Fruit fly (Drosophila melanogaster) whole organism, pupa: ENCODE results near the gene CG13064.
A peak's percentile ranks its signal among the peaks of the same experiment; 100 is the strongest.

Experiments
- CG10348 ChIP-seq: fragments of 200-800 bp; sonication (Bioruptor generic); IDR thresholded peaks from 2 replicates; pipeline ENCODE4 v1.3.6; 2022; ENCODE audit warnings: missing biosample characterization, missing genetic modification characterization
- CG12605 ChIP-seq: fragments of 200-800 bp; sonication (Bioruptor generic); IDR thresholded peaks from 2 replicates; pipeline ENCODE4 v1.3.6; 2022; ENCODE audit warnings: missing biosample characterization, missing genetic modification characterization
- CG13204 ChIP-seq: fragments of 200-800 bp; sonication (Bioruptor generic); optimal IDR thresholded peaks from 2 replicates; lab custom pipeline; 2018; ENCODE audit warnings: missing biosample characterization, mild to moderate bottlenecking, missing genetic modification characterization, moderate library complexity
- CG14655 ChIP-seq: fragments of 200-800 bp; sonication (Bioruptor generic); optimal IDR thresholded peaks from 3 replicates; lab custom pipeline; 2017; ENCODE audit warnings: mild to moderate bottlenecking, missing biosample characterization, missing genetic modification reagents, missing genetic modification characterization
- CG15710 ChIP-seq: fragments of 200-800 bp; sonication (Bioruptor generic); optimal IDR thresholded peaks from 2 replicates; lab custom pipeline; 2018; ENCODE audit warnings: missing biosample characterization, mild to moderate bottlenecking, missing genetic modification characterization, moderate library complexity
- CG17806 ChIP-seq: fragments of 200-800 bp; sonication (Bioruptor generic); optimal IDR thresholded peaks from 2 replicates; lab custom pipeline; 2018; ENCODE audit warnings: missing biosample characterization, mild to moderate bottlenecking, missing genetic modification characterization, moderate library complexity
- CG32121 ChIP-seq: fragments of 200-800 bp; sonication (Bioruptor generic); IDR thresholded peaks from 2 replicates; pipeline ENCODE4 v1.3.6; 2022; ENCODE audit warnings: missing biosample characterization, missing genetic modification characterization
- CG34367 ChIP-seq: fragments of 200-800 bp; sonication (Bioruptor generic); optimal IDR thresholded peaks from 2 replicates; lab custom pipeline; 2018; ENCODE audit warnings: missing biosample characterization, mild to moderate bottlenecking, missing genetic modification characterization
- CG4496 ChIP-seq: fragments of 200-800 bp; sonication (Bioruptor generic); IDR thresholded peaks from 3 replicates; pipeline ENCODE4 v1.3.6; 2022; ENCODE audit warnings: missing biosample characterization, missing genetic modification characterization
- CG8159 ChIP-seq: fragments of 200-800 bp; sonication (Bioruptor generic); optimal IDR thresholded peaks from 3 replicates; lab custom pipeline; 2018; ENCODE audit warnings: missing biosample characterization, mild to moderate bottlenecking, missing genetic modification characterization, moderate library complexity
- CG8301 ChIP-seq: fragments of 200-800 bp; sonication (Bioruptor generic); optimal IDR thresholded peaks from 2 replicates; lab custom pipeline; 2018; ENCODE audit warnings: missing biosample characterization, mild to moderate bottlenecking, missing genetic modification characterization
- CG9948 ChIP-seq: fragments of 200-800 bp; sonication (Bioruptor generic); optimal IDR thresholded peaks from 2 replicates; lab custom pipeline; 2018; ENCODE audit warnings: missing biosample characterization, mild to moderate bottlenecking, missing genetic modification characterization, moderate library complexity
- D1 ChIP-seq: fragments of 200-800 bp; sonication (Bioruptor generic); optimal IDR thresholded peaks from 2 replicates; lab custom pipeline; 2018; ENCODE audit warnings: missing biosample characterization, mild to moderate bottlenecking, missing genetic modification characterization, moderate library complexity
- EcR ChIP-seq: fragments of 200-800 bp; sonication (Bioruptor generic); optimal IDR thresholded peaks from 3 replicates; lab custom pipeline; 2019; ENCODE audit warnings: missing biosample characterization, missing genetic modification characterization, mild to moderate bottlenecking, moderate library complexity, missing genetic modification reagents
- Ets98B ChIP-seq: fragments of 200-800 bp; sonication (Bioruptor generic); IDR thresholded peaks from 2 replicates; pipeline ENCODE4 v1.3.6; 2022; ENCODE audit warnings: missing biosample characterization, missing genetic modification characterization
- Pif1A ChIP-seq: fragments of 200-800 bp; sonication (Bioruptor generic); optimal IDR thresholded peaks from 3 replicates; lab custom pipeline; 2016; ENCODE audit warnings: missing biosample characterization, missing genetic modification characterization
- Pif1B ChIP-seq: fragments of 200-800 bp; sonication (Bioruptor generic); optimal IDR thresholded peaks from 3 replicates; lab custom pipeline; 2016; ENCODE audit warnings: missing biosample characterization, missing genetic modification characterization
- Snoo ChIP-seq: fragments of 200-800 bp; sonication (Bioruptor generic); optimal IDR thresholded peaks from 3 replicates; lab custom pipeline; 2017; ENCODE audit warnings: missing biosample characterization, mild to moderate bottlenecking, missing genetic modification characterization, inconsistent platforms
- fd96Ca ChIP-seq: fragments of 200-800 bp; sonication (Bioruptor generic); IDR thresholded peaks from 3 replicates; pipeline ENCODE4 v1.3.6; 2022; ENCODE audit warnings: missing biosample characterization, missing genetic modification characterization
- gl ChIP-seq: fragments of 200-800 bp; sonication (Bioruptor generic); optimal IDR thresholded peaks from 2 replicates; lab custom pipeline; 2018; ENCODE audit warnings: missing biosample characterization, mild to moderate bottlenecking, missing genetic modification characterization
- rn ChIP-seq: fragments of 200-800 bp; sonication (Bioruptor generic); IDR thresholded peaks from 2 replicates; pipeline ENCODE4 v1.3.6; 2022; ENCODE audit warnings: missing biosample characterization, missing genetic modification characterization

Gene CG13064

DNA sequence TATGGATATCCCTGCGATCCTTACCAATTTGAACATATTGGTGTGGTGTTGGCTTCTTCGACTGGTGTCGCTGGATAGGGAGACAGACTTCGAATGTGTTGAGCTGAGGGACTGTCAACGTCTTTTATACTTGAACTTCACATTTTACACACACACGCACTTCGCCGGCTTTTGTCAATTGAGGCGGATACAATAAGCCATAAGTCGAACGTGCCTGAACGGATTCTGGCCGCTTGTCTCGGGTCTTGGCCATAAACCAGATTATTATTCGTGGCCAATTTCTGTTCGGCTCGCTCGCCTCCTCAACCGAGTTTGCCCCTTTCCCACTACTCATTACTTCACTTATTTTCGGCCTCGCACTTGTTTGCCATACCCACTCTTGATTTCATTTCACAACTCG lies 22.9 kb downstream of the CG13064 start, which contains the start of gene CG13044:
Gene CG13044 (minus strand): TSS at position 101 of the 400 bp plus-strand sequence.
- no peak for TF ChIP-seq CG15710 (tag; lab: Kevin White, UChicago)
- TF ChIP-seq EcR, result no peak
- TF ChIP-seq CG32121 (GFP tag; lab: Robert Waterston, UW), result no peak
- TF ChIP-seq CG4496 (GFP tag; lab: Robert Waterston, UW), result no peak
- TF ChIP-seq CG12605 (GFP tag; lab: Robert Waterston, UW), result no peak
- TF ChIP-seq CG34367 (tag; lab: Kevin White, UChicago), result no peak

DNA sequence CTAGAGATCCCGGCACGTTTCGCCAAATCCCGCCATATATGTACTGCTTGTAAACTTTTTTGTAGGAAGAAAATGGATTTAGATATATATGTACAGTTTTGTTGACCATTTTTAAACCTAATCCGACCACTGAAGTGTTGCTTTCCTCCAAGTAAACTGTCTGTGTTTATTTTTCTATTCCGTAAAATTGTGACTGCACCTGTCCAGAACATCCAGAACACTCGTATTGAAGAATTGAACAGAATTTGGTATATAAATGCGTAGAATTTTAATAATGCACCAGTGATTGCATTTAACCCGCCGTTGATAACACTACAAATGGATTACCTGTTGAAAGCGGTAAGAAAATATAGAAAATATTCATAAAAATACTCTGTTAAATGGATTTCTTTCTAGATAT lies 23.8 kb downstream of the CG13064 start, which contains the start of gene CG43249:
Gene CG43249 (plus strand): TSS at position 301 of the 400 bp plus-strand sequence.
- no peak for TF ChIP-seq gl (tag; lab: Kevin White, UChicago)
- no peak for TF ChIP-seq rn (GFP tag; lab: Robert Waterston, UW)
- no peak for TF ChIP-seq CG10348 (GFP tag; lab: Robert Waterston, UW)
- no peak for TF ChIP-seq CG32121 (GFP tag; lab: Robert Waterston, UW)
- no peak for TF ChIP-seq CG8301 (tag; lab: Kevin White, UChicago)
- no peak for TF ChIP-seq CG14655
- TF ChIP-seq CG15710 (tag; lab: Kevin White, UChicago), result no peak
- no peak for TF ChIP-seq CG8159
- TF ChIP-seq Snoo, result no peak
- no peak for TF ChIP-seq Ets98B (GFP tag; lab: Robert Waterston, UW)
- TF ChIP-seq CG34367 (tag; lab: Kevin White, UChicago), result no peak
- no peak for TF ChIP-seq Pif1B (GFP tag; lab: Kevin White, UChicago)
- TF ChIP-seq CG12605 (GFP tag; lab: Robert Waterston, UW), result no peak
- TF ChIP-seq CG4496 (GFP tag; lab: Robert Waterston, UW), result no peak
- no peak for TF ChIP-seq fd96Ca (GFP tag; lab: Robert Waterston, UW)
- TF ChIP-seq D1, result no peak
- TF ChIP-seq CG13204 (GFP tag; lab: Kevin White, UChicago), result no peak
- no peak for TF ChIP-seq EcR
- no peak for TF ChIP-seq CG17806

DNA sequence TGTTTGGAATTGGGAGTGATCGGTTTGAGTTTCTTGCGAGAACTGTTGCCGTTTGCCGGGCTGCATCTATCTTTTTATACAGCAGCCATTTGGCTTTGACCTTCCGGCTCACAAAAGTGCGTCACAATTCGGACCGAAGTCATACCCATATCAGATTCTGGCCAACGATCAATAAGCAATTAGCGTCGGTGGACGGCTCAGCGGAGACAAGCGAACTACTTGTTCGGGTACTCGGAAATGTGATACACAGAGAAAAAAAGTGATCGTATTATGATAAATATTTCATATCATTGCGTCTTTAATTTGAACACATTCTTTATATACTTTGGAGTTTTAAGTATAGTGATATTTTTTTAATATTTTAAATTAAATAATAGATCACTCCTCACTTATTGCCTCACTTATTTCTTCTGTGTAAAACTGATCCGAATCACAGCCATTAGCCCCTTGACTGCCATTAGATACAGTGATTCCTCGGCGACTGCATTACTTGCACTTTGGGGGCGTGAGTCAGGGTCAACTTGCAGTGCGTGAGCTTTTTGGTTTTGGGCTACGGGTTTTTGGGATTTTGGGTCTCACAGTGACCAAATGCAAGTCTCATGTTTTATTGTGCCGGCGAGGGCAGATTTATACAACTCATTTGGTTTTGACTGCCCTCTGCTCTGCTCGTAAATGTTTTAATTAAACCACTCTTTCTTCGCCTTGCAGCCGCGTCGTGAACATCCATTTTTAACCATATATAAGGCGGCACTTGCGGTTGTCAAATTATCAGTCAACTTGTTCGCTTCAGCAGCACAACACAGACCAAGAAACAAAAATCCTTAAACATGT lies 25.8 kb downstream of the CG13064 start, which contains the start of the genes CG13043 and CG13063:
Gene CG13043 (minus strand): TSS at position 51 of the 831 bp plus-strand sequence.
Gene CG13063 (plus strand): TSS at position 781 of the 831 bp plus-strand sequence.
- TF ChIP-seq CG15710 (tag; lab: Kevin White, UChicago) (no peak), fd96Ca (GFP tag; lab: Robert Waterston, UW) (no peak), CG4496 (GFP tag; lab: Robert Waterston, UW) (no peak), CG34367 (tag; lab: Kevin White, UChicago) (no peak), CG8301 (tag; lab: Kevin White, UChicago) (no peak), CG13204 (GFP tag; lab: Kevin White, UChicago) (no peak), rn (GFP tag; lab: Robert Waterston, UW) (no peak), CG17806 (no peak), D1 (no peak)
- TF ChIP-seq, all 21 proteins: peak for 0

DNA sequence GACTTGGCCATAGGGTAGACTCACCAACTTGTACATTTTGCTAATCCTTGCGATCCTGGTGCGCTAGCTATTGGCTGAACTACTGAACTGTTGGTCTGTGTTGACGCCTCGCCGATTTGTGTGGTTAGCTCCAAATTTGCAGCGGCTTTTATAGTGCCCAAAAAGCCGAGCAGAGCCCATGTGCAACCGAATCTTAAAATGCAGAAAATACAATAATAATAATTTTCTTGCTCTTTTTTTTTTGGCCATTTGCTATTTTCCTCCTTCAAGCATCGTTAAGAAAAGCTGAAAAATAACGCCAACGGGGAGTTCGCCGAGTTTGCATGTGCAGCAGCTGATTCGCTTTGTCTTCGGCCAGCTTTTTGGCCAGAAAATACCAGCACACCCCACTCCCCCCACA lies 28.2 kb downstream of the CG13064 start, which contains the start of gene CG13042:
Gene CG13042 (minus strand): TSS at position 101 of the 400 bp plus-strand sequence.
- TF ChIP-seq CG15710 (tag; lab: Kevin White, UChicago) (no peak), CG17806 (no peak), Pif1B (GFP tag; lab: Kevin White, UChicago) (no peak), Snoo (no peak), CG12605 (GFP tag; lab: Robert Waterston, UW) (no peak), CG4496 (GFP tag; lab: Robert Waterston, UW) (0 out of 3 replicates have a peak, but pooled peaks have one; percentile 37), CG34367 (tag; lab: Kevin White, UChicago) (no peak)

DNA sequence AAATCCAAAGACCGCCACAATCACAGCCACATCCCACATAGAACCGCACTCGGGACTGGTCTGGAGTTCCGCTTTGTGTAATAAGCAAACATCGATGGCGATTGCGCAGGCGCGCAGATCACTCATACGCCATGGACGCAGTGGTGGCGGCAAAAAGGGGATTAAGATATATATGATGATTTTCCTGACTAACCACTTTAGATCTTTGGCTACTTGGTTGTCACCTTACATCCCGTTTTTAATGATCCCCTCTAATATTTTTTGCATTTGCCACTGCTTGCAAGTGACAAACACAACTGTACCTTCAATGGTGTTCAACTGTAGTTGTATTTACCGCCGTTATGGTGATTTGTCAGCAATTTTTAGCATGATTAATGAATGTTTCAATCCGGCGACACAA lies 29.8 kb downstream of the CG13064 start:
- TF ChIP-seq CG32121 (GFP tag; lab: Robert Waterston, UW), result peak; percentile 48; the same call in 1 of the 2 replicates
- no peak for TF ChIP-seq CG12605 (GFP tag; lab: Robert Waterston, UW)
- TF ChIP-seq CG4496 (GFP tag; lab: Robert Waterston, UW), result peak; percentile 86
- TF ChIP-seq CG10348 (GFP tag; lab: Robert Waterston, UW), result peak; percentile 51
- TF ChIP-seq D1, result no peak
- peak; percentile 84 for TF ChIP-seq Ets98B (GFP tag; lab: Robert Waterston, UW)
- no peak for TF ChIP-seq Snoo
- peak; percentile 89 for TF ChIP-seq fd96Ca (GFP tag; lab: Robert Waterston, UW)
- peak; percentile 42; the same call in 1 of the 2 replicates for TF ChIP-seq rn (GFP tag; lab: Robert Waterston, UW)
- no peak for TF ChIP-seq EcR
- TF ChIP-seq CG14655, result peak; percentile 78
- no peak for TF ChIP-seq CG13204 (GFP tag; lab: Kevin White, UChicago)
- no peak for TF ChIP-seq CG9948 (tag; lab: Kevin White, UChicago)
- TF ChIP-seq CG8159, result no peak
- TF ChIP-seq CG17806, result peak; percentile 9
- TF ChIP-seq CG15710 (tag; lab: Kevin White, UChicago), result no peak
- peak; percentile 74 for TF ChIP-seq CG8301 (tag; lab: Kevin White, UChicago)
- no peak for TF ChIP-seq Pif1B (GFP tag; lab: Kevin White, UChicago)
- peak; percentile 13 for TF ChIP-seq Pif1A (GFP tag; lab: Kevin White, UChicago)
- no peak for TF ChIP-seq CG34367 (tag; lab: Kevin White, UChicago)
